Fruit fly (Drosophila melanogaster): Measurements from ENCODE around the gene CG31086.

CG31086 gene

dm6 chr3R:26235034-26235433 is 50.0 kb downstream of the CG31086 start (continued):
- peak; percentile 6 for TF ChIP-seq chn (GFP tag; optimal IDR thresholded peaks at IDR 0.05)
- TF ChIP-seq ems (GFP tag; optimal IDR thresholded peaks at IDR 0.05): no peak
- TF ChIP-seq CG9609 (GFP tag; optimal IDR thresholded peaks at IDR 0.05): peak; percentile 13
- TF ChIP-seq tap (tag; optimal IDR thresholded peaks at IDR 0.05): peak; percentile 43
- no peak for TF ChIP-seq gcm (GFP tag; optimal IDR thresholded peaks at IDR 0.05)
- peak; percentile 54 for TF ChIP-seq CG7839 (tag; optimal IDR thresholded peaks at IDR 0.05)
- peak; percentile 51; the same call in 1 of the 3 replicates for TF ChIP-seq tgo (GFP tag; IDR thresholded peaks at IDR 0.05)
- no peak for TF ChIP-seq unc-4 (GFP tag; IDR thresholded peaks at IDR 0.05; ENCODE audit: partially characterized antibody)
- no peak for TF ChIP-seq aop (GFP tag; IDR thresholded peaks at IDR 0.05)
- TF ChIP-seq wek (GFP tag; optimal IDR thresholded peaks at IDR 0.05): no peak
- TF ChIP-seq luna (GFP tag; optimal IDR thresholded peaks at IDR 0.05): no peak
- peak; percentile 21 for TF ChIP-seq CG10267 (tag; optimal IDR thresholded peaks at IDR 0.05)
- TF ChIP-seq Eip74EF (GFP tag; optimal IDR thresholded peaks at IDR 0.05): peak in 1 of 2 experiments; percentile 57
- peak; percentile 10 for TF ChIP-seq CG17829 (tag; optimal IDR thresholded peaks at IDR 0.05)
- TF ChIP-seq Hr51 (GFP tag; optimal IDR thresholded peaks at IDR 0.05): peak in 1 of 2 experiments; percentile 66
- TF ChIP-seq Dad (GFP tag; optimal IDR thresholded peaks at IDR 0.05): no peak
- no peak for TF ChIP-seq bbx (GFP tag; IDR thresholded peaks at IDR 0.05; ENCODE audit: partially characterized antibody)
- peak; percentile 4 for TF ChIP-seq CG18619 (GFP tag; optimal IDR thresholded peaks at IDR 0.05)
- TF ChIP-seq CG17328 (GFP tag; IDR thresholded peaks at IDR 0.05): peak; percentile 47; the same call in 1 of the 2 replicates
- peak; percentile 16 for TF ChIP-seq CG5245 (GFP tag; optimal IDR thresholded peaks at IDR 0.05)
- no peak for TF ChIP-seq Sry-β (GFP tag; optimal IDR thresholded peaks at IDR 0.05)
- TF ChIP-seq Meics (GFP tag; optimal IDR thresholded peaks at IDR 0.05): peak; percentile 17
- TF ChIP-seq CG8290 (GFP tag; optimal IDR thresholded peaks at IDR 0.05): no peak
- TF ChIP-seq CG8290 (tag; optimal IDR thresholded peaks at IDR 0.05): peak in 1 of 2 experiments; percentile 42
- 0 out of 3 replicates have a peak, but pooled peaks have one; percentile 44 for TF ChIP-seq H15 (GFP tag; IDR thresholded peaks at IDR 0.05)
- TF ChIP-seq ind (GFP tag; optimal IDR thresholded peaks at IDR 0.05): peak; percentile 52
- no peak for TF ChIP-seq CG31365 (tag; optimal IDR thresholded peaks at IDR 0.05)
- TF ChIP-seq Oli (tag; optimal IDR thresholded peaks at IDR 0.05): peak; percentile 48
- TF ChIP-seq CG1647 (GFP tag; optimal IDR thresholded peaks at IDR 0.05): peak; percentile 10
- peak; percentile 13 for TF ChIP-seq CG12155 (GFP tag; optimal IDR thresholded peaks at IDR 0.05)
- no peak for TF ChIP-seq CG10543 (GFP tag; optimal IDR thresholded peaks at IDR 0.05)
- TF ChIP-seq CG8765 (GFP tag; IDR thresholded peaks at IDR 0.05): no peak
- peak; percentile 40 for TF ChIP-seq vvl (GFP tag; IDR thresholded peaks at IDR 0.05)
- peak; percentile 47; the same call in 1 of the 3 replicates for TF ChIP-seq CG11695 (GFP tag; IDR thresholded peaks at IDR 0.05)
- no peak for TF ChIP-seq CG30431 (GFP tag; optimal IDR thresholded peaks at IDR 0.05)
- TF ChIP-seq CG3838 (GFP tag; optimal IDR thresholded peaks at IDR 0.05): peak; percentile 19
- no peak for TF ChIP-seq pb (GFP tag; optimal IDR thresholded peaks at IDR 0.05)
- TF ChIP-seq CG16779 (GFP tag; IDR thresholded peaks at IDR 0.05): no peak
- 0 out of 3 replicates have a peak, but pooled peaks have one; percentile 31 for TF ChIP-seq CG17361 (GFP tag; IDR thresholded peaks at IDR 0.05)
- no peak for TF ChIP-seq Lim3 (GFP tag; IDR thresholded peaks at IDR 0.05)
- no peak for TF ChIP-seq sqz (GFP tag; optimal IDR thresholded peaks at IDR 0.05)
- TF ChIP-seq CG30403 (GFP tag; optimal IDR thresholded peaks at IDR 0.05): peak; percentile 55
- TF ChIP-seq tio (GFP tag; optimal IDR thresholded peaks at IDR 0.05): peak; percentile 52
- TF ChIP-seq eve (GFP tag; optimal IDR thresholded peaks at IDR 0.05): peak in 1 of 2 experiments; percentile 20
- TF ChIP-seq jumu (GFP tag; optimal IDR thresholded peaks at IDR 0.05): peak; percentile 25
- TF ChIP-seq HLH3B (GFP tag; IDR thresholded peaks at IDR 0.05): peak; percentile 44
- TF ChIP-seq CG10274 (GFP tag; optimal IDR thresholded peaks at IDR 0.05): no peak
- peak; percentile 66 for TF ChIP-seq CG12769 (tag; optimal IDR thresholded peaks at IDR 0.05)
- peak; percentile 26 for TF ChIP-seq CG7556 (GFP tag; optimal IDR thresholded peaks at IDR 0.05)
- TF ChIP-seq bab2 (GFP tag; optimal IDR thresholded peaks at IDR 0.05): no peak
- peak; percentile 48; the same call in 1 of the 3 replicates for TF ChIP-seq gce (GFP tag; IDR thresholded peaks at IDR 0.05)
